Fruit fly (Drosophila melanogaster): Measurements from ENCODE around the gene Polr2J.
A peak's percentile ranks its signal among the peaks of the same experiment; 100 is the strongest.

The Polr2J gene

dm6 chr2L:17433030-17433912, 23.1 kb upstream of the Polr2J start, which contains the start of the genes Dif and CG5043 (continued):
- TF ChIP-seq CG1602 (GFP tag; optimal IDR thresholded peaks at IDR 0.05) (no peak), her (GFP tag; optimal IDR thresholded peaks at IDR 0.05) (peak; percentile 20), CG12071 (GFP tag; optimal IDR thresholded peaks at IDR 0.05) (peak; percentile 41), CG6765 (GFP tag; optimal IDR thresholded peaks at IDR 0.05) (peak; percentile 41), CG1233 (GFP tag; optimal IDR thresholded peaks at IDR 0.05) (peak; percentile 7), ac (GFP tag; optimal IDR thresholded peaks at IDR 0.05) (no peak), Sry-β (GFP tag; optimal IDR thresholded peaks at IDR 0.05) (no peak), Bgb (GFP tag; IDR thresholded peaks at IDR 0.05; ENCODE audit: partially characterized antibody) (peak; percentile 48; the same call in 1 of the 2 replicates), CG11695 (GFP tag; IDR thresholded peaks at IDR 0.05) (0 out of 3 replicates have a peak, but pooled peaks have one; percentile 21), sug (tag; optimal IDR thresholded peaks at IDR 0.05) (no peak), ftz-f1 (GFP tag; optimal IDR thresholded peaks at IDR 0.05) (no peak), CG17802 (tag; optimal IDR thresholded peaks at IDR 0.05) (no peak), CG6654 (GFP tag; optimal IDR thresholded peaks at IDR 0.05) (no peak), Side (GFP tag; optimal IDR thresholded peaks at IDR 0.05) (no peak), unc-4 (GFP tag; IDR thresholded peaks at IDR 0.05; ENCODE audit: partially characterized antibody) (no peak), Ets97D (GFP tag; optimal IDR thresholded peaks at IDR 0.05) (peak; percentile 61), croc (GFP tag; conservative IDR thresholded peaks at IDR 0.05) (no peak), Aef1 (GFP tag; IDR thresholded peaks at IDR 0.05) (peak; percentile 66), CG8281 (tag; optimal IDR thresholded peaks at IDR 0.05) (no peak), CG8359 (GFP tag; optimal IDR thresholded peaks at IDR 0.05; ENCODE audit: borderline replicate concordance) (no peak), tgo (GFP tag; IDR thresholded peaks at IDR 0.05) (no peak), pum (GFP tag; optimal IDR thresholded peaks at IDR 0.05) (no peak), psq (GFP tag; optimal IDR thresholded peaks at IDR 0.05) (no peak), CG11696 (GFP tag; IDR thresholded peaks at IDR 0.05) (no peak), Adf1 (GFP tag; IDR thresholded peaks at IDR 0.05) (peak; percentile 55; the same call in 1 of the 2 replicates)

dm6 chr2L:17431359-17431675, 21.1 kb upstream of the Polr2J start:
- TF ChIP-seq CG5180 (GFP tag; optimal IDR thresholded peaks at IDR 0.05) (no peak), Oli (tag; optimal IDR thresholded peaks at IDR 0.05) (peak; percentile 26), CG17912 (GFP tag; optimal IDR thresholded peaks at IDR 0.05) (no peak), fd96Cb (tag; optimal IDR thresholded peaks at IDR 0.05) (peak; percentile 1), sens (GFP tag) (peak; percentile 79), dysf (GFP tag; IDR thresholded peaks at IDR 0.05) (0 out of 3 replicates have a peak, but pooled peaks have one; percentile 34), CG6272 (GFP tag; IDR thresholded peaks at IDR 0.05) (no peak), CG33557 (GFP tag; optimal IDR thresholded peaks at IDR 0.05) (no peak), CG9215 (GFP tag; IDR thresholded peaks at IDR 0.05) (no peak), CG30403 (GFP tag; optimal IDR thresholded peaks at IDR 0.05) (peak; percentile 27), Blimp-1 (GFP tag; optimal IDR thresholded peaks at IDR 0.05) (no peak), Asciz (GFP tag; optimal IDR thresholded peaks at IDR 0.05) (peak; percentile 43), CG12299 (tag; optimal IDR thresholded peaks at IDR 0.05) (no peak), Ptx1 (GFP tag; IDR thresholded peaks at IDR 0.05) (peak; percentile 42; the same call in 1 of the 2 replicates), CG14441 (GFP tag; IDR thresholded peaks at IDR 0.05) (peak; percentile 14; the same call in 1 of the 2 replicates), HLH3B (GFP tag; IDR thresholded peaks at IDR 0.05) (0 out of 2 replicates have a peak, but pooled peaks have one; percentile 19), vvl (GFP tag; IDR thresholded peaks at IDR 0.05) (0 out of 2 replicates have a peak, but pooled peaks have one; percentile 12), dmrt99B (tag; optimal IDR thresholded peaks at IDR 0.05) (peak; percentile 70), CG10366 (GFP tag; IDR thresholded peaks at IDR 0.05) (peak; percentile 13; the same call in 1 of the 2 replicates), run (tag; optimal IDR thresholded peaks at IDR 0.05) (peak; percentile 20), Aef1 (GFP tag; IDR thresholded peaks at IDR 0.05) (0 out of 3 replicates have a peak, but pooled peaks have one; percentile 15), CG15269 (tag; optimal IDR thresholded peaks at IDR 0.05) (peak; percentile 9), sisA (GFP tag; IDR thresholded peaks at IDR 0.05) (no peak; the same call in 1 of the 2 replicates), phol (tag; optimal IDR thresholded peaks at IDR 0.05) (no peak), gem (tag; optimal IDR thresholded peaks at IDR 0.05) (peak; percentile 52)
